Worm (Caenorhabditis elegans) whole organism, L1 larva: Measurements from ENCODE around the gene zchc-1A.

ENCODE experiments used
- C16A3.4 ChIP-seq: fragments of 150-350 bp; optimal IDR thresholded peaks from 2 replicates; lab custom pipeline; 2014; ENCODE audit warnings: missing biosample characterization, missing genetic modification characterization
- aly-2 ChIP-seq: fragments of 150-350 bp; optimal IDR thresholded peaks from 2 replicates; lab custom pipeline; 2014; ENCODE audit warnings: missing biosample characterization, missing genetic modification characterization
- ceh-8 ChIP-seq: fragments of 200-800 bp; sonication (Bioruptor generic); optimal IDR thresholded peaks from 2 replicates; lab custom pipeline; 2018; ENCODE audit warnings: mild to moderate bottlenecking, missing genetic modification characterization, moderate library complexity, missing compliant biosample characterization
- ceh-82 ChIP-seq, 3 experiments: fragments of 150-350 bp in 1 of 3; sonication (generic microtip) in 2 of 3; optimal IDR thresholded peaks; 2 replicates each; lab custom pipeline; 2014 to 2017; ENCODE audit warnings: missing biosample characterization in 3 of 3, missing genetic modification characterization in 3 of 3
- ces-1 ChIP-seq: fragments of 150-350 bp; optimal IDR thresholded peaks from 2 replicates; lab custom pipeline; 2014; ENCODE audit warnings: missing biosample characterization, missing genetic modification reagents, missing genetic modification characterization
- dsc-1 ChIP-seq: sonication (generic microtip); optimal IDR thresholded peaks from 2 replicates; lab custom pipeline; 2016; ENCODE audit warnings: mild to moderate bottlenecking, missing genetic modification characterization, missing compliant biosample characterization
- efl-1 ChIP-seq, 4 experiments: fragments of 150-350 bp; optimal IDR thresholded peaks in 3 of 4; peaks in 1 of 4; 1 replicate in 1 of 4; 2 replicates in 3 of 4; lab custom pipeline; 2014; ENCODE audit warnings: missing biosample characterization in 2 of 4, missing genetic modification characterization in 2 of 4, missing genetic modification reagents in 2 of 4
- efl-3 ChIP-seq: fragments of 200-800 bp; sonication (Bioruptor generic); optimal IDR thresholded peaks from 2 replicates; lab custom pipeline; 2018; ENCODE audit warnings: mild to moderate bottlenecking, missing genetic modification characterization, missing compliant biosample characterization
- elt-2 ChIP-seq: sonication (generic microtip); optimal IDR thresholded peaks from 2 replicates; lab custom pipeline; 2016; ENCODE audit warnings: missing genetic modification characterization, mild to moderate bottlenecking, inconsistent platforms, missing compliant biosample characterization, missing genetic modification reagents
- elt-3 ChIP-seq, 6 experiments: fragments of 150-350 bp in 1 of 6; sonication (generic microtip); optimal IDR thresholded peaks; 2 replicates each; lab custom pipeline; 2017 to 2018; ENCODE audit warnings: missing biosample characterization in 6 of 6, missing genetic modification characterization in 6 of 6, inconsistent platforms in 1 of 6
- ets-5 ChIP-seq: fragments of 200-800 bp; sonication (Bioruptor generic); IDR thresholded peaks from 2 replicates; pipeline ENCODE4 v1.3.6; 2022; ENCODE audit warnings: missing genetic modification characterization, missing compliant biosample characterization
- fkh-10 ChIP-seq: sonication (generic microtip); optimal IDR thresholded peaks from 2 replicates; lab custom pipeline; 2017; ENCODE audit warnings: missing biosample characterization, missing genetic modification reagents, missing genetic modification characterization
- fkh-8 ChIP-seq: sonication (generic microtip); optimal IDR thresholded peaks from 2 replicates; lab custom pipeline; 2016; ENCODE audit warnings: mild to moderate bottlenecking, missing genetic modification characterization, missing compliant biosample characterization
- fos-1 ChIP-seq: fragments of 150-350 bp; optimal IDR thresholded peaks from 2 replicates; lab custom pipeline; 2014; ENCODE audit warnings: missing biosample characterization, missing genetic modification characterization
- hlh-4 ChIP-seq: sonication (generic microtip); optimal IDR thresholded peaks from 2 replicates; lab custom pipeline; 2016; ENCODE audit warnings: mild to moderate bottlenecking, missing genetic modification characterization, missing compliant biosample characterization
- hpl-2 ChIP-seq: fragments of 150-350 bp; optimal IDR thresholded peaks from 2 replicates; lab custom pipeline; 2014; ENCODE audit warnings: missing biosample characterization, missing genetic modification reagents, missing genetic modification characterization
- isw-1 ChIP-seq: fragments of 200-800 bp; sonication (Bioruptor generic); IDR thresholded peaks from 2 replicates; pipeline ENCODE4 v1.3.6; 2022; ENCODE audit warnings: missing genetic modification characterization, missing compliant biosample characterization
- jun-1 ChIP-seq: fragments of 150-350 bp; optimal IDR thresholded peaks from 2 replicates; lab custom pipeline; 2014; ENCODE audit warnings: missing biosample characterization, missing genetic modification reagents, missing genetic modification characterization
- lin-14 ChIP-seq: fragments of 200-800 bp; sonication (Bioruptor generic); optimal IDR thresholded peaks from 2 replicates; lab custom pipeline; 2018; ENCODE audit warnings: mild to moderate bottlenecking, missing genetic modification characterization, moderate library complexity, missing compliant biosample characterization
- lin-15B ChIP-seq: fragments of 150-350 bp; sonication (generic microtip); optimal IDR thresholded peaks from 3 replicates; lab custom pipeline; 2014; ENCODE audit warnings: missing biosample characterization, missing genetic modification characterization
- lin-35 ChIP-seq, 2 experiments: fragments of 150-350 bp; optimal IDR thresholded peaks; 2 replicates each; lab custom pipeline; 2014; ENCODE audit warnings: missing biosample characterization in 2 of 2, missing genetic modification characterization in 2 of 2, missing genetic modification reagents in 2 of 2
- mep-1 ChIP-seq: fragments of 150-350 bp; optimal IDR thresholded peaks from 2 replicates; lab custom pipeline; 2014; ENCODE audit warnings: missing biosample characterization, missing genetic modification characterization
- nhr-12 ChIP-seq: sonication (generic microtip); optimal IDR thresholded peaks from 2 replicates; lab custom pipeline; 2017; ENCODE audit warnings: missing biosample characterization, missing genetic modification characterization
- nhr-237 ChIP-seq: fragments of 150-350 bp; optimal IDR thresholded peaks from 2 replicates; lab custom pipeline; 2014; ENCODE audit warnings: missing biosample characterization, missing genetic modification characterization
- nhr-28 ChIP-seq: fragments of 150-350 bp; optimal IDR thresholded peaks from 2 replicates; lab custom pipeline; 2014; ENCODE audit warnings: missing biosample characterization, missing genetic modification characterization
- nhr-47 ChIP-seq: sonication (generic microtip); optimal IDR thresholded peaks from 2 replicates; lab custom pipeline; 2016; ENCODE audit warnings: mild to moderate bottlenecking, missing genetic modification characterization, moderate library complexity, missing compliant biosample characterization
- nhr-71 ChIP-seq: sonication (generic microtip); optimal IDR thresholded peaks from 2 replicates; lab custom pipeline; 2016; ENCODE audit warnings: mild to moderate bottlenecking, missing genetic modification characterization, moderate library complexity, missing compliant biosample characterization
- nhr-77 ChIP-seq: fragments of 150-350 bp; optimal IDR thresholded peaks from 2 replicates; lab custom pipeline; 2014; ENCODE audit warnings: missing biosample characterization, missing genetic modification characterization
- nhr-85 ChIP-seq: sonication (generic microtip); peaks from one replicate; lab custom pipeline; 2016; ENCODE audit warnings: missing genetic modification characterization, inconsistent platforms, missing compliant biosample characterization
- pax-3 ChIP-seq: fragments of 200-800 bp; sonication (Bioruptor generic); optimal IDR thresholded peaks from 2 replicates; lab custom pipeline; 2018; ENCODE audit warnings: mild to moderate bottlenecking, missing genetic modification characterization, moderate library complexity, missing compliant biosample characterization
- skn-1 ChIP-seq: fragments of 150-350 bp; optimal IDR thresholded peaks from 2 replicates; lab custom pipeline; 2014; ENCODE audit warnings: missing biosample characterization, missing genetic modification characterization
- snpc-4 ChIP-seq: fragments of 150-350 bp; optimal IDR thresholded peaks from 2 replicates; lab custom pipeline; 2014; ENCODE audit warnings: missing biosample characterization, missing genetic modification characterization
- sox-4 ChIP-seq: sonication (generic microtip); optimal IDR thresholded peaks from 2 replicates; lab custom pipeline; 2016; ENCODE audit warnings: missing genetic modification characterization, missing compliant biosample characterization
- tbx-2 ChIP-seq: sonication (generic microtip); optimal IDR thresholded peaks from 2 replicates; lab custom pipeline; 2016; ENCODE audit warnings: missing genetic modification characterization, missing compliant biosample characterization
- tlp-1 ChIP-seq: fragments of 150-350 bp; optimal IDR thresholded peaks from 2 replicates; lab custom pipeline; 2014; ENCODE audit warnings: missing biosample characterization, missing genetic modification characterization
- unc-130 ChIP-seq: fragments of 150-350 bp; optimal IDR thresholded peaks from 2 replicates; lab custom pipeline; 2017; ENCODE audit warnings: missing biosample characterization, missing genetic modification characterization, inconsistent platforms
- vab-15 ChIP-seq: sonication (generic microtip); optimal IDR thresholded peaks from 2 replicates; lab custom pipeline; 2017; ENCODE audit warnings: missing genotype, mild to moderate bottlenecking, missing genetic modification characterization, missing compliant biosample characterization
- zag-1 ChIP-seq: fragments of 150-350 bp; optimal IDR thresholded peaks from 2 replicates; lab custom pipeline; 2014; ENCODE audit warnings: missing biosample characterization, missing genetic modification characterization

The zchc-1A gene

ce11 chrX:5152931-5153330, 21.2 kb upstream of the zchc-1A start:
- no peak for TF ChIP-seq nhr-237 (tag; lab: Kevin White, UChicago)
- TF ChIP-seq fkh-8 (tag; lab: Kevin White, UChicago) = peak; percentile 56
- TF ChIP-seq dsc-1 = peak; percentile 68
- no peak for TF ChIP-seq lin-14 (GFP tag; lab: Kevin White, UChicago)
- TF ChIP-seq tbx-2 (tag; lab: Kevin White, UChicago) = no peak
- no peak for TF ChIP-seq pax-3 (tag; lab: Kevin White, UChicago)
- no peak for TF ChIP-seq nhr-12 (tag; lab: Kevin White, UChicago)
- no peak for TF ChIP-seq lin-15B
- no peak for TF ChIP-seq fos-1 (tag; lab: Kevin White, UChicago)
- TF ChIP-seq C16A3.4 = no peak
- no peak for TF ChIP-seq hlh-4 (tag; lab: Kevin White, UChicago)
- no peak for TF ChIP-seq unc-130 (tag; lab: Kevin White, UChicago)
- peak; percentile 37 for TF ChIP-seq nhr-71 (tag; lab: Kevin White, UChicago)
- TF ChIP-seq nhr-47 = peak; percentile 21
- peak; percentile 34 for TF ChIP-seq sox-4
- no peak for TF ChIP-seq lin-35 (GFP tag; optimal IDR thresholded peaks at IDR 0.05; lab: Kevin White, UChicago)
- no peak for TF ChIP-seq skn-1 (tag; lab: Kevin White, UChicago)
- no peak for TF ChIP-seq nhr-28 (tag; lab: Kevin White, UChicago)
- TF ChIP-seq ets-5 (GFP tag; lab: Robert Waterston, UW) = no peak
- no peak for TF ChIP-seq aly-2

DNA sequence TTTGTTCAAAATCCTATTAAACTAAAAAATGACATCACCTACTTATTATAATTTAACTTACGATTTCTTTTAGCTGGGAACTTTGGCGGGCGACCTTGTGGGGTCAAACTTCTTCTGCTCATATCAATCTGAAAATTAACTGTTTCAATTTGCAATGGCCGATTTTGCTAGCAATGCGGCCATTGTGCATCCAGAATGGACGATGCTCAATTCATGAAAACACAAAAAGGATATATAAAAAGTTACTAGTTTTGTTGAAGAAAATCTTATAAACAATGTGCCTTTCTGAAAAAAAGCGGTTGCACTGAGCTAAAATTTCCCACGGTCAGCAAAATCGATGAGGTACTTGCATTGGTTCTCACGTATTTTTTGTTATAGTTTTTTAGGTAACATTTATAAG, 19.9 kb upstream of the zchc-1A start, which contains the start of gene C31H2.3:
Gene C31H2.3, minus strand, starts transcription at position 101 of the 400 bp plus-strand sequence.
- TF ChIP-seq fkh-10 (GFP tag; lab: Kevin White, UChicago) (no peak), lin-14 (GFP tag; lab: Kevin White, UChicago) (no peak), lin-35 (GFP tag; optimal IDR thresholded peaks at IDR 0.05; lab: Kevin White, UChicago) (no peak), snpc-4 (tag; lab: Kevin White, UChicago) (no peak), tlp-1 (tag; lab: Kevin White, UChicago) (no peak), zag-1 (tag; lab: Kevin White, UChicago) (no peak), dsc-1 (no peak), isw-1 (GFP tag; lab: Robert Waterston, UW) (no peak), jun-1 (tag; lab: Kevin White, UChicago) (no peak), pax-3 (tag; lab: Kevin White, UChicago) (no peak), nhr-47 (no peak), ces-1 (GFP tag; lab: Kevin White, UChicago) (no peak), aly-2 (no peak), ceh-8 (GFP tag; lab: Kevin White, UChicago) (no peak), nhr-237 (tag; lab: Kevin White, UChicago) (no peak), elt-2 (tag; lab: Kevin White, UChicago) (no peak)

DNA sequence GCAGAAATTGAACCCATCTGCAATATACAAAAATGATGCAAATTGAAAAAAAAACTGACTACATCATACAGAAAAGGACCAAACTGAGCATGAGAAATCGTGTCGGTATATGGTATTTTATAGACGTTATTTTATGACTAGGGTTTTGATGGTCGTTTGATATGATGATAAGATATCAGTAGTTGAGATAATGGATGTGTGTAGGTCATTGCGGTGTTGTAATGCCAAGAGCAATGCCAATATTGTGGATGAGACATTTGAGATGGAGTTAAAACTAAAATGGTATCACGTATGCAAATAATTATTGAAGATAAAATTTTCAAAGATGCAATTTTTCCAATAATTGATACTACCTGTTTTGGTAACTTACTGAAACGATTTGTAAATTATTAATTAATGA, 14.5 kb upstream of the zchc-1A start, which contains the start of gene C31H2.4:
Gene C31H2.4, minus strand, starts transcription at position 19 of the 400 bp plus-strand sequence.
- no peak for TF ChIP-seq efl-1 (optimal IDR thresholded peaks at IDR 0.05; lab: Kevin White, UChicago)
- TF ChIP-seq efl-1 (GFP tag; optimal IDR thresholded peaks at IDR 0.05 in 1 of 2; lab: Kevin White, UChicago) = peak in 1 of 2 experiments; percentile 12
- peak; percentile 64 for TF ChIP-seq nhr-85 (tag; lab: Kevin White, UChicago)
- no peak for TF ChIP-seq sox-4
- TF ChIP-seq elt-2 (tag; lab: Kevin White, UChicago) = peak; percentile 23
- peak in 1 of 6 experiments; percentile 33 for TF ChIP-seq elt-3 (tag; optimal IDR thresholded peaks at IDR 0.05; lab: Kevin White, UChicago)

- TF ChIP-seq vab-15 = no peak
Measured at ce11 chrX:5162755-5163154, 11.4 kb upstream of the zchc-1A start, which contains the start of gene EGAP5.1. Gene EGAP5.1, plus strand, starts transcription at chrX:5163055.

DNA sequence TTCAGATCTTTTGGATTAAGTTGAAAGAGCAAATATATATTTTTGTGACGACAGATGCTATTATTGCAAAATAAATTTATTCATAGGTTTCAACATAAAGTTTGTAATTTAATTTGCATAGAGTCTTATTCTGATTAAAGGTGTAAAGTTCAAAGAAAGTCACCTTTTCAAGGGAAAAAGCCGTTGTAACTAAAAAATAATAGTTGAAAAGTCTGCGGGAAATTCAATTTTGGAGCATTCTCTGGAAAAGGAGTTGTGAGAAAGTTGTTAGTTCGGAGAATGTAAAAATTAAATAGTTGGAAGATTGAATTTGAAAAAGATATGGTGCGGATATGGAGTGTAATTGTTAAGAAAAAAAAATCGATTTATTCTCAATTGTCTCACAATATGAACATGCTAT, 10.1 kb upstream of the zchc-1A start:
- no peak for TF ChIP-seq ceh-82 (tag; optimal IDR thresholded peaks at IDR 0.05; lab: Kevin White, UChicago)
- TF ChIP-seq efl-3 (GFP tag; lab: Kevin White, UChicago) = no peak
- TF ChIP-seq fkh-8 (tag; lab: Kevin White, UChicago) = peak; percentile 48
- TF ChIP-seq nhr-77 (tag; lab: Kevin White, UChicago) = no peak
- TF ChIP-seq lin-15B = no peak
- no peak for TF ChIP-seq hpl-2
- TF ChIP-seq nhr-47 = peak; percentile 52
- TF ChIP-seq vab-15 = no peak
- no peak for TF ChIP-seq ets-5 (GFP tag; lab: Robert Waterston, UW)
- TF ChIP-seq jun-1 (tag; lab: Kevin White, UChicago) = no peak
- peak; percentile 54 for TF ChIP-seq nhr-71 (tag; lab: Kevin White, UChicago)
- TF ChIP-seq ceh-8 (GFP tag; lab: Kevin White, UChicago) = no peak
- TF ChIP-seq mep-1 (tag; lab: Kevin White, UChicago) = no peak
- TF ChIP-seq, all 84 proteins: peak for 3
